Worm (Caenorhabditis elegans): ENCODE data around the gene jbts-14.

ce11 chrX:8755987-8756386, 51.9 kb downstream of the jbts-14 start:
- TF ChIP-seq nhr-47 (tag; optimal IDR thresholded peaks at IDR 0.05) (no peak), skn-1 (tag; optimal IDR thresholded peaks at IDR 0.05) (no peak)

All from whole organism, L1 larva.